Worm (Caenorhabditis elegans): ENCODE results near the gene Y37E11AM.2.

The Y37E11AM.2 gene

DNA sequence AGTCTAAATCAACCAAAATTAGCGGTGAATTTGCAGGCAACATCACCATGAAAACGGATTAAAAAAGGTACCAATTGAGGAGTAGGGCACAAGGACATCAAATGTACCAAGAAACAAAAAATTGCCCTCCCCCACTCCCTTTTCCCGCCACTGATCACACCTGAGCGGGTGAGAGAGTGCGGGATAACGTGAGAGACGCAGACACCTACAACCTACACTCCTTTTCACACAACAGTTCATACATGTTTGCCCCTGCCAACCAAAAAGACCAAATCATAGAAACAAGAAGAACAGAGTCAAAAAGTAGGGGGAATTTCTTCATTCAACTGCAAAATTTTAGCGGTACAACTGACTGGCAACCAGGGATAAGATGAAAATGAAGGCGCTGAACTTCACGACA lies 27.0 kb upstream of the Y37E11AM.2 start:
- TF ChIP-seq efl-1 (optimal IDR thresholded peaks at IDR 0.05) (no peak), efl-1 (GFP tag; optimal IDR thresholded peaks at IDR 0.05 in 1 of 2) (peak in 1 of 2 experiments; percentile 66), lin-35 (GFP tag; optimal IDR thresholded peaks at IDR 0.05) (peak in 1 of 2 experiments; percentile 8), nhr-85 (tag) (peak; percentile 39), dpl-1 (GFP tag; optimal IDR thresholded peaks at IDR 0.05) (peak in 1 of 3 experiments; percentile 13), isw-1 (GFP tag; IDR thresholded peaks at IDR 0.05) (no peak), pqm-1 (tag; optimal IDR thresholded peaks at IDR 0.05) (no peak), snu-23 (GFP tag; optimal IDR thresholded peaks at IDR 0.05) (peak; percentile 21)

DNA sequence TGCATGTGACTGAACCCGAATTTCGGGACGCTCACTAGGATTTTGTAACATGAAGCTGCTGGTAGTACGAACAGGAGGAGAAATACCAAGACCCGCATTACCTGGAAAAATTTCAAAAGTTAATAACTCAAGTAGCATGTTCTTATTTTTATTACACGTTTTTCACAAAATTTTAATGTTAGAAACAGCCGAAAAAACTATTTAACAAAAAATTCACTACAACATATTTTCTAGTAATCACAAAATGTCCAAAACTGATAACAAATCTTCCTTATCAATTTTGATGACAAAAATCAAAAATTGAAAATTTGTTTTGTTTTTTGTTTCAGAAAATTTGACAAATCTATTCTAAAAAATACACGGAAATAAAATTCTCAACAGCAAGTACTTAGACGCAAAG lies 25.7 kb upstream of the Y37E11AM.2 start, which contains the start of gene ugt-45:
Gene ugt-45, minus strand, starts transcription at position 101 of the 400 bp plus-strand sequence.
- TF ChIP-seq F16B12.6 (tag; optimal IDR thresholded peaks at IDR 0.05) (no peak), jun-1 (tag; optimal IDR thresholded peaks at IDR 0.05) (no peak), isw-1 (GFP tag; IDR thresholded peaks at IDR 0.05) (no peak), unc-130 (tag; optimal IDR thresholded peaks at IDR 0.05) (no peak), xbp-1 (tag; optimal IDR thresholded peaks at IDR 0.05) (no peak), nhr-237 (tag; optimal IDR thresholded peaks at IDR 0.05) (no peak), dpl-1 (GFP tag; optimal IDR thresholded peaks at IDR 0.05) (no peak), blmp-1 (tag; optimal IDR thresholded peaks at IDR 0.05) (no peak), zag-1 (tag; optimal IDR thresholded peaks at IDR 0.05) (no peak), lin-13 (GFP tag; optimal IDR thresholded peaks at IDR 0.05) (no peak), aly-2 (tag; optimal IDR thresholded peaks at IDR 0.05) (no peak), pag-3 (tag; optimal IDR thresholded peaks at IDR 0.05; ENCODE audit: borderline replicate concordance, insufficient read depth) (no peak), nhr-76 (tag; optimal IDR thresholded peaks at IDR 0.05) (no peak), elt-2 (tag; optimal IDR thresholded peaks at IDR 0.05) (no peak), dsc-1 (tag; optimal IDR thresholded peaks at IDR 0.05) (no peak), ama-1 (optimal IDR thresholded peaks at IDR 0.05) (no peak)

- no peak for TF ChIP-seq pqm-1 (tag; optimal IDR thresholded peaks at IDR 0.05)
- no peak for TF ChIP-seq efl-1 (optimal IDR thresholded peaks at IDR 0.05)
- peak in 1 of 2 experiments; percentile 72 for TF ChIP-seq efl-1 (GFP tag; optimal IDR thresholded peaks at IDR 0.05 in 1 of 2)
- no peak for TF ChIP-seq ces-1 (GFP tag; optimal IDR thresholded peaks at IDR 0.05)
- no peak for TF ChIP-seq swsn-7 (tag; optimal IDR thresholded peaks at IDR 0.05)
- peak; percentile 86; the same call in 1 of the 2 replicates for TF ChIP-seq ets-5 (GFP tag; IDR thresholded peaks at IDR 0.05)
- TF ChIP-seq aha-1 (tag; optimal IDR thresholded peaks at IDR 0.05) = no peak
These were observed 20.5 kb upstream of the Y37E11AM.2 start for ce11 chrIV:3745806-3746205.

ce11 chrIV:3743748-3744147 lies 18.5 kb upstream of the Y37E11AM.2 start, which contains the start of gene siah-1:
Gene siah-1 (plus strand): TSS chrIV:3744048.
- TF ChIP-seq mab-9 (GFP tag; IDR thresholded peaks at IDR 0.05) (no peak), lin-35 (GFP tag; optimal IDR thresholded peaks at IDR 0.05) (peak in 1 of 2 experiments; percentile 42), dpl-1 (GFP tag; optimal IDR thresholded peaks at IDR 0.05) (no peak), tlp-1 (tag; optimal IDR thresholded peaks at IDR 0.05) (no peak), Y116A8C.19 (tag; optimal IDR thresholded peaks at IDR 0.05; ENCODE audit: borderline replicate concordance) (no peak), isw-1 (GFP tag; IDR thresholded peaks at IDR 0.05) (no peak), swsn-7 (tag; optimal IDR thresholded peaks at IDR 0.05) (no peak)

DNA sequence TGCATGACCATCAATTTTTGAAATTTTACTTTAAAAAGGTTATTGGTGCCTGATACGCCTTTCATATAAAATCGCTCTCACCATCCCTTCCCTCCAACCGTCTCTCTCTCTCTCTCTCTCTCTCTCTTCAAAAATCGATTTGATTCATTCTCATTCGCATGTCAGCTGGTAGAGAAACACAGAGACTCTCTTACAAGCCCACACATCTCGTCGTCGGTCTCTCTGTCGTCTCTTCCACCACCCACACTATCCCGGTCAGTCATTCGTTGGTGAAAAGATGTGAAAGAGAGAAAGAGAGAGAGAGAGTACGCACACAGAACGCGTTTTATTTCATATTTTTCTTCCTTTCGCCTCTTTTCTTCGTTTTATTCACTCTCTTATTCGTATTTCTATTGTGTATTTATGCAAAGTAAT lies 17.2 kb upstream of the Y37E11AM.2 start:
- TF ChIP-seq xbp-1 (tag; optimal IDR thresholded peaks at IDR 0.05) (peak; percentile 76), ceh-63 (GFP tag; optimal IDR thresholded peaks at IDR 0.05) (no peak), egl-13 (tag; optimal IDR thresholded peaks at IDR 0.05) (peak; percentile 52), hpl-2 (GFP tag; optimal IDR thresholded peaks at IDR 0.05) (peak; percentile 67), ceh-90 (tag; optimal IDR thresholded peaks at IDR 0.05) (no peak), aha-1 (tag; optimal IDR thresholded peaks at IDR 0.05) (peak; percentile 39), nhr-20 (tag; optimal IDR thresholded peaks at IDR 0.05) (peak; percentile 89), unc-30 (tag; optimal IDR thresholded peaks at IDR 0.05) (no peak), rnt-1 (tag; optimal IDR thresholded peaks at IDR 0.05) (peak; percentile 89), grh-1 (GFP tag; IDR thresholded peaks at IDR 0.05) (peak; percentile 27; the same call in 1 of the 2 replicates), sup-37 (GFP tag; optimal IDR thresholded peaks at IDR 0.05) (no peak), efl-3 (GFP tag; optimal IDR thresholded peaks at IDR 0.05) (no peak), nhr-76 (tag; optimal IDR thresholded peaks at IDR 0.05) (no peak), nhr-84 (tag; optimal IDR thresholded peaks at IDR 0.05) (no peak), dpl-1 (GFP tag; optimal IDR thresholded peaks at IDR 0.05) (peak; percentile 52 to 65 (median 61)), nhr-77 (tag; optimal IDR thresholded peaks at IDR 0.05) (peak; percentile 80), pqm-1 (tag; optimal IDR thresholded peaks at IDR 0.05) (peak; percentile 17), vab-15 (tag; optimal IDR thresholded peaks at IDR 0.05) (no peak), mep-1 (tag; optimal IDR thresholded peaks at IDR 0.05) (peak; percentile 82), ceh-8 (GFP tag; optimal IDR thresholded peaks at IDR 0.05) (peak; percentile 58), ceh-82 (tag; optimal IDR thresholded peaks at IDR 0.05) (peak; percentile 59 to 70 (median 60)), dsc-1 (tag; optimal IDR thresholded peaks at IDR 0.05) (peak; percentile 68)

All from whole organism, L1 larva.